Worm (Caenorhabditis elegans) whole organism, midembryonic: ENCODE results near the gene F46B3.15.

Source experiments
- med-1 ChIP-seq: sonication (generic microtip); optimal IDR thresholded peaks from 2 replicates; lab custom pipeline; 2017; ENCODE audit warnings: missing genetic modification characterization, mild to moderate bottlenecking, missing compliant biosample characterization, antibody characterized with exemption, missing genetic modification reagents; ENCODE audit not compliant: insufficient read depth
- ztf-23 ChIP-seq: fragments of 200-800 bp; sonication (Bioruptor generic); IDR thresholded peaks from 2 replicates; pipeline ENCODE4 v1.3.6; 2022; ENCODE audit warnings: missing genetic modification reagents, missing genetic modification characterization, missing compliant biosample characterization

ce11 chrV:20594746-20595145 lies 38.8 kb downstream of the F46B3.15 start, which contains the start of gene F26F2.10:
- TF ChIP-seq med-1 (GFP tag; lab: Kevin White, UChicago): no peak
- TF ChIP-seq ztf-23 (GFP tag; lab: Robert Waterston, UW): no peak
